Worm (Caenorhabditis elegans) whole organism, L1 larva: ENCODE data around the gene nhr-180.

Experiments
- aly-2 ChIP-seq: fragments of 150-350 bp; optimal IDR thresholded peaks from 2 replicates; lab custom pipeline; 2014; ENCODE audit warnings: missing biosample characterization, missing genetic modification characterization
- ces-1 ChIP-seq: fragments of 150-350 bp; optimal IDR thresholded peaks from 2 replicates; lab custom pipeline; 2014; ENCODE audit warnings: missing biosample characterization, missing genetic modification reagents, missing genetic modification characterization
- ets-5 ChIP-seq: fragments of 200-800 bp; sonication (Bioruptor generic); IDR thresholded peaks from 2 replicates; pipeline ENCODE4 v1.3.6; 2022; ENCODE audit warnings: missing genetic modification characterization, missing compliant biosample characterization
- fkh-10 ChIP-seq: sonication (generic microtip); optimal IDR thresholded peaks from 2 replicates; lab custom pipeline; 2017; ENCODE audit warnings: missing biosample characterization, missing genetic modification reagents, missing genetic modification characterization
- fkh-4 ChIP-seq: sonication (generic microtip); optimal IDR thresholded peaks from 2 replicates; lab custom pipeline; 2016; ENCODE audit warnings: missing compliant biosample characterization, missing genetic modification characterization, borderline replicate concordance
- fos-1 ChIP-seq: fragments of 150-350 bp; optimal IDR thresholded peaks from 2 replicates; lab custom pipeline; 2014; ENCODE audit warnings: missing biosample characterization, missing genetic modification characterization
- hlh-4 ChIP-seq: sonication (generic microtip); optimal IDR thresholded peaks from 2 replicates; lab custom pipeline; 2016; ENCODE audit warnings: mild to moderate bottlenecking, missing genetic modification characterization, missing compliant biosample characterization
- lin-13 ChIP-seq: fragments of 150-350 bp; optimal IDR thresholded peaks from 2 replicates; lab custom pipeline; 2014; ENCODE audit warnings: missing biosample characterization, missing genetic modification reagents, missing genetic modification characterization
- mep-1 ChIP-seq: fragments of 150-350 bp; optimal IDR thresholded peaks from 2 replicates; lab custom pipeline; 2014; ENCODE audit warnings: missing biosample characterization, missing genetic modification characterization
- nhr-28 ChIP-seq: fragments of 150-350 bp; optimal IDR thresholded peaks from 2 replicates; lab custom pipeline; 2014; ENCODE audit warnings: missing biosample characterization, missing genetic modification characterization

- TF ChIP-seq lin-13: no peak
- no peak for TF ChIP-seq mep-1 (tag; lab: Kevin White, UChicago)
- no peak for TF ChIP-seq nhr-28
- TF ChIP-seq fos-1 (tag; lab: Kevin White, UChicago): no peak
- TF ChIP-seq ces-1 (GFP tag; lab: Kevin White, UChicago): no peak
- TF ChIP-seq hlh-4 (tag; lab: Kevin White, UChicago): no peak
- TF ChIP-seq ets-5: no peak
- TF ChIP-seq fkh-10: no peak
- no peak for TF ChIP-seq fkh-4 (tag; lab: Kevin White, UChicago)
- TF ChIP-seq aly-2 (tag; lab: Kevin White, UChicago): no peak
Measured at ce11 chrV:708808-709207, 41.5 kb upstream of the nhr-180 start, which contains the start of gene srbc-39.
